Worm (Caenorhabditis elegans) whole organism, early embryonic: Measurements from ENCODE around the gene col-141.

Source experiments
- F13C5.2 ChIP-seq: sonication (generic microtip); optimal IDR thresholded peaks from 2 replicates; lab custom pipeline; 2017; ENCODE audit warnings: mild to moderate bottlenecking, missing genetic modification characterization, inconsistent platforms, missing compliant biosample characterization
- ceh-36 ChIP-seq: sonication (generic microtip); optimal IDR thresholded peaks from 2 replicates; lab custom pipeline; 2016; ENCODE audit warnings: missing genetic modification characterization, inconsistent platforms, missing compliant biosample characterization
- ets-7 ChIP-seq: sonication (generic microtip); optimal IDR thresholded peaks from 2 replicates; lab custom pipeline; 2016; ENCODE audit warnings: missing genotype, missing genetic modification characterization, missing compliant biosample characterization
- pes-1 ChIP-seq: fragments of 200-800 bp; sonication (Bioruptor generic); IDR thresholded peaks from 2 replicates; pipeline ENCODE4 v1.3.6; 2022; ENCODE audit warnings: missing genetic modification reagents, missing genetic modification characterization, missing compliant biosample characterization
- tbx-37 ChIP-seq: fragments of 200-800 bp; sonication (Bioruptor generic); conservative IDR thresholded peaks from 2 replicates; pipeline ENCODE4 v1.3.6; 2022; ENCODE audit warnings: missing genetic modification reagents, missing genetic modification characterization, missing compliant biosample characterization

- no peak for TF ChIP-seq ets-7 (tag; lab: Kevin White, UChicago)
- no peak for TF ChIP-seq F13C5.2
- no peak for TF ChIP-seq pes-1 (GFP tag; lab: Robert Waterston, UW)
- TF ChIP-seq ceh-36 (tag; lab: Kevin White, UChicago) = no peak
- no peak for TF ChIP-seq tbx-37
Observed at ce11 chrV:6803992-6804391, 25.5 kb upstream of the col-141 start, which contains the start of gene dmsr-11.
